Worm (Caenorhabditis elegans): ENCODE data around the gene R11D1.4.

R11D1.4 gene

ce11 chrV:12670607-12671006 lies 43.4 kb downstream of the R11D1.4 start, which contains the start of gene srx-116:
srx-116 (plus strand) TSS chrV:12670907.
- TF ChIP-seq flt-1 (GFP tag; IDR thresholded peaks at IDR 0.05): no peak
- TF ChIP-seq ztf-23 (GFP tag; IDR thresholded peaks at IDR 0.05): no peak
- no peak for TF ChIP-seq tab-1 (GFP tag; IDR thresholded peaks at IDR 0.05)
- no peak for TF ChIP-seq cog-1 (tag; optimal IDR thresholded peaks at IDR 0.05)
- no peak for TF ChIP-seq med-1 (GFP tag; optimal IDR thresholded peaks at IDR 0.05; ENCODE audit: insufficient read depth)
- no peak for TF ChIP-seq klf-2 (GFP tag; conservative IDR thresholded peaks at IDR 0.05)
- TF ChIP-seq ref-1 (GFP tag; conservative IDR thresholded peaks at IDR 0.05): no peak
- TF ChIP-seq ztf-29 (GFP tag; IDR thresholded peaks at IDR 0.05): no peak
- TF ChIP-seq T22C8.4 (GFP tag; IDR thresholded peaks at IDR 0.05): no peak

ce11 chrV:12667926-12668325 lies 46.1 kb downstream of the R11D1.4 start, which contains the start of gene W05B10.4:
W05B10.4 (plus strand) TSS chrV:12668226.
- TF ChIP-seq med-1 (GFP tag; optimal IDR thresholded peaks at IDR 0.05; ENCODE audit: insufficient read depth) (no peak), T22C8.4 (GFP tag; IDR thresholded peaks at IDR 0.05) (no peak), klf-2 (GFP tag; conservative IDR thresholded peaks at IDR 0.05) (no peak), tab-1 (GFP tag; IDR thresholded peaks at IDR 0.05) (no peak), cog-1 (tag; optimal IDR thresholded peaks at IDR 0.05) (no peak), flt-1 (GFP tag; IDR thresholded peaks at IDR 0.05) (no peak), ztf-29 (GFP tag; IDR thresholded peaks at IDR 0.05) (no peak)

DNA sequence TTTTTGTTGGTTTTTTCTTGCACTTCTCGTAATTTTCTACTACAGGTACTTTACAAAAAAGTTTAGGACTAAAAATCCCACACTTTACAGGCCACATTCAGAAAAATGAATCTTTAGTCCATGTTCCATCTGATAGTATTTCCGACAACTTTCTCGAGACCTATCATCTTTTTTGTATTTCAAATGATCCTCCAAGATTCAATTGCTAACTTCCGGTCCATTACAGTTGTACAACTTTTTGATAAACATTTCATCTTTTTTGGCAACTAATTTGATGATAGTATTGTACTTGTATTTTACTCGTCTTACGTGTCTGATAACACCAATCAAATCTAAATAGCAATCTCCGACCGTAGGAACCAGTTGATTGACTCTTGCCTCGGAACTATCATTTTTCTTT lies 46.6 kb downstream of the R11D1.4 start:
- no peak for TF ChIP-seq ref-1 (GFP tag; conservative IDR thresholded peaks at IDR 0.05)
- no peak for TF ChIP-seq cog-1 (tag; optimal IDR thresholded peaks at IDR 0.05)
- TF ChIP-seq klf-2 (GFP tag; conservative IDR thresholded peaks at IDR 0.05): no peak
- TF ChIP-seq ztf-29 (GFP tag; IDR thresholded peaks at IDR 0.05): no peak
- TF ChIP-seq med-1 (GFP tag; optimal IDR thresholded peaks at IDR 0.05; ENCODE audit: insufficient read depth): no peak
- no peak for TF ChIP-seq ztf-23 (GFP tag; IDR thresholded peaks at IDR 0.05)
- no peak for TF ChIP-seq T22C8.4 (GFP tag; IDR thresholded peaks at IDR 0.05)
- no peak for TF ChIP-seq flt-1 (GFP tag; IDR thresholded peaks at IDR 0.05)
- no peak for TF ChIP-seq tab-1 (GFP tag; IDR thresholded peaks at IDR 0.05)

- TF ChIP-seq ztf-29 (GFP tag; IDR thresholded peaks at IDR 0.05) (no peak), flt-1 (GFP tag; IDR thresholded peaks at IDR 0.05) (no peak), ref-1 (GFP tag; conservative IDR thresholded peaks at IDR 0.05) (no peak), med-1 (GFP tag; optimal IDR thresholded peaks at IDR 0.05; ENCODE audit: insufficient read depth) (no peak), T22C8.4 (GFP tag; IDR thresholded peaks at IDR 0.05) (no peak), tab-1 (GFP tag; IDR thresholded peaks at IDR 0.05) (no peak), cog-1 (tag; optimal IDR thresholded peaks at IDR 0.05) (no peak)
These were observed 50.6 kb downstream of the R11D1.4 start for ce11 chrV:12663386-12663785.
